Fruit fly (Drosophila melanogaster) whole organism, embryonic: Measurements from ENCODE around the gene CheA75a.

Source experiments
- Blimp-1 ChIP-seq: fragments of 200-800 bp; sonication (Bioruptor generic); optimal IDR thresholded peaks from 3 replicates; lab custom pipeline; 2018; ENCODE audit warnings: missing biosample characterization, missing genetic modification characterization, mild to moderate bottlenecking, moderate library complexity, missing genetic modification reagents
- CG10209 ChIP-seq: fragments of 200-800 bp; sonication (Bioruptor generic); optimal IDR thresholded peaks from 3 replicates; lab custom pipeline; 2017; ENCODE audit warnings: missing biosample characterization, mild to moderate bottlenecking, missing genetic modification characterization, missing genetic modification reagents
- CG1024 ChIP-seq: fragments of 200-800 bp; sonication (Bioruptor generic); IDR thresholded peaks from 2 replicates; pipeline ENCODE4 v1.3.6; 2022; ENCODE audit warnings: missing biosample characterization, missing genetic modification characterization
- CG11696 ChIP-seq: fragments of 200-800 bp; sonication (Bioruptor generic); IDR thresholded peaks from 2 replicates; pipeline ENCODE4 v1.3.6; 2022; ENCODE audit warnings: missing biosample characterization, missing genetic modification characterization
- CG14441 ChIP-seq: fragments of 200-800 bp; sonication (Bioruptor generic); IDR thresholded peaks from 2 replicates; pipeline ENCODE4 v1.3.6; 2022; ENCODE audit warnings: missing biosample characterization, missing genetic modification characterization
- CG1602 ChIP-seq: fragments of 200-800 bp; sonication (Bioruptor generic); optimal IDR thresholded peaks from 3 replicates; lab custom pipeline; 2016; ENCODE audit warnings: missing biosample characterization, missing genetic modification characterization
- CG17802 ChIP-seq: fragments of 200-800 bp; sonication (Bioruptor generic); optimal IDR thresholded peaks from 2 replicates; lab custom pipeline; 2018; ENCODE audit warnings: missing biosample characterization, mild to moderate bottlenecking, missing genetic modification characterization, moderate library complexity
- CG2712 ChIP-seq: fragments of 200-800 bp; optimal IDR thresholded peaks from 3 replicates; lab custom pipeline; 2019; ENCODE audit warnings: missing biosample characterization, mild to moderate bottlenecking, missing genetic modification characterization, moderate library complexity
- CG3995 ChIP-seq: fragments of 200-800 bp; sonication (Bioruptor generic); optimal IDR thresholded peaks from 3 replicates; lab custom pipeline; 2016; ENCODE audit warnings: missing biosample characterization, missing genetic modification characterization
- CG4424 ChIP-seq: fragments of 200-800 bp; sonication (Bioruptor generic); optimal IDR thresholded peaks from 3 replicates; lab custom pipeline; 2016; ENCODE audit warnings: missing biosample characterization, missing genetic modification characterization
- CG5245 ChIP-seq: fragments of 200-800 bp; sonication (Bioruptor generic); optimal IDR thresholded peaks from 3 replicates; lab custom pipeline; 2016; ENCODE audit warnings: missing biosample characterization, missing genetic modification characterization
- CG6254 ChIP-seq: fragments of 200-800 bp; sonication (Bioruptor generic); optimal IDR thresholded peaks from 3 replicates; lab custom pipeline; 2017; ENCODE audit warnings: mild to moderate bottlenecking, missing biosample characterization, missing genetic modification reagents, missing genetic modification characterization
- CG8944 ChIP-seq: fragments of 200-800 bp; sonication (Bioruptor generic); optimal IDR thresholded peaks from 3 replicates; lab custom pipeline; 2016; ENCODE audit warnings: missing biosample characterization, missing genetic modification characterization
- Ets65A ChIP-seq: fragments of 200-800 bp; sonication (Bioruptor generic); peaks from one replicate; lab custom pipeline; 2016; ENCODE audit warnings: missing biosample characterization, missing genetic modification characterization
- Fer2 ChIP-seq: fragments of 200-800 bp; sonication (Bioruptor generic); optimal IDR thresholded peaks from 2 replicates; lab custom pipeline; 2018; ENCODE audit warnings: missing biosample characterization, mild to moderate bottlenecking, missing genetic modification characterization, moderate library complexity
- HmgZ ChIP-seq: fragments of 200-800 bp; sonication (Bioruptor generic); optimal IDR thresholded peaks from 2 replicates; lab custom pipeline; 2018; ENCODE audit warnings: missing biosample characterization, mild to moderate bottlenecking, missing genetic modification characterization
- Jarid2 ChIP-seq: fragments of 200-800 bp; sonication (Bioruptor generic); optimal IDR thresholded peaks from 3 replicates; lab custom pipeline; 2017; ENCODE audit warnings: mild to moderate bottlenecking, missing biosample characterization, missing genetic modification reagents, missing genetic modification characterization
- Myb ChIP-seq: fragments of 200-800 bp; sonication (Bioruptor generic); optimal IDR thresholded peaks from 2 replicates; lab custom pipeline; 2016; ENCODE audit warnings: missing biosample characterization, missing genetic modification characterization
- NC2β ChIP-seq: fragments of 200-800 bp; sonication (Bioruptor generic); optimal IDR thresholded peaks from 2 replicates; lab custom pipeline; 2016; ENCODE audit warnings: missing biosample characterization, missing genetic modification characterization
- Neu2 ChIP-seq: fragments of 200-800 bp; sonication (Bioruptor generic); optimal IDR thresholded peaks from 3 replicates; lab custom pipeline; 2016; ENCODE audit warnings: missing biosample characterization, missing genetic modification characterization, borderline replicate concordance
- Nf-YA ChIP-seq: fragments of 200-800 bp; sonication (Bioruptor generic); IDR thresholded peaks from 2 replicates; pipeline ENCODE4 v1.3.6; 2022; ENCODE audit warnings: missing biosample characterization, missing genetic modification characterization
- NfI ChIP-seq: fragments of 200-800 bp; sonication (Bioruptor generic); optimal IDR thresholded peaks from 3 replicates; lab custom pipeline; 2018; ENCODE audit warnings: missing biosample characterization, mild to moderate bottlenecking, missing genetic modification characterization, moderate library complexity
- PHDP ChIP-seq: fragments of 200-800 bp; sonication (Bioruptor generic); optimal IDR thresholded peaks from 3 replicates; lab custom pipeline; 2018; ENCODE audit warnings: missing biosample characterization, mild to moderate bottlenecking, missing genetic modification characterization, moderate library complexity
- Scr ChIP-seq: fragments of 200-800 bp; sonication (Bioruptor generic); IDR thresholded peaks from 2 replicates; pipeline ENCODE4 v1.3.6; 2022; ENCODE audit warnings: missing biosample characterization, missing genetic modification characterization; ENCODE audit not compliant: partially characterized antibody
- Side ChIP-seq: fragments of 200-800 bp; sonication (Bioruptor generic); optimal IDR thresholded peaks from 2 replicates; lab custom pipeline; 2016; ENCODE audit warnings: missing biosample characterization, missing genetic modification characterization
- Xbp1 ChIP-seq: fragments of 200-800 bp; sonication (Bioruptor generic); optimal IDR thresholded peaks from 3 replicates; lab custom pipeline; 2016; ENCODE audit warnings: missing biosample characterization, mild to moderate bottlenecking, missing genetic modification characterization
- Xrp1 ChIP-seq: fragments of 200-800 bp; sonication (Bioruptor generic); IDR thresholded peaks from 2 replicates; pipeline ENCODE4 v1.3.6; 2022; ENCODE audit warnings: missing biosample characterization, missing genetic modification characterization
- ase ChIP-seq: fragments of 200-800 bp; sonication (Bioruptor generic); IDR thresholded peaks from 3 replicates; pipeline ENCODE4 v1.3.6; 2022; ENCODE audit warnings: missing biosample characterization, missing genetic modification characterization
- fu2 ChIP-seq: fragments of 200-800 bp; sonication (Bioruptor generic); optimal IDR thresholded peaks from 2 replicates; lab custom pipeline; 2016; ENCODE audit warnings: missing biosample characterization, missing genetic modification characterization
- gem ChIP-seq: fragments of 200-800 bp; sonication (Bioruptor generic); optimal IDR thresholded peaks from 2 replicates; lab custom pipeline; 2019; ENCODE audit warnings: missing biosample characterization, mild to moderate bottlenecking, missing genetic modification characterization, moderate library complexity
- grau ChIP-seq: fragments of 200-800 bp; optimal IDR thresholded peaks from 3 replicates; lab custom pipeline; 2019; ENCODE audit warnings: missing biosample characterization, mild to moderate bottlenecking, missing genetic modification characterization, moderate library complexity
- grn ChIP-seq: fragments of 200-800 bp; sonication (Bioruptor generic); optimal IDR thresholded peaks from 3 replicates; lab custom pipeline; 2017; ENCODE audit warnings: missing biosample characterization, missing genetic modification characterization
- gro ChIP-seq: fragments of 200-800 bp; sonication (Bioruptor generic); optimal IDR thresholded peaks from 2 replicates; lab custom pipeline; 2016; ENCODE audit warnings: missing biosample characterization, missing genetic modification characterization
- h ChIP-seq: fragments of >200 bp; optimal IDR thresholded peaks from 2 replicates; lab custom pipeline; 2017
- kay ChIP-seq: fragments of 200-800 bp; sonication (Bioruptor generic); optimal IDR thresholded peaks from 2 replicates; lab custom pipeline; 2016; ENCODE audit warnings: missing biosample characterization, missing genetic modification characterization
- kni ChIP-seq: fragments of 200-800 bp; sonication (Bioruptor generic); optimal IDR thresholded peaks from 3 replicates; lab custom pipeline; 2017; ENCODE audit warnings: mild to moderate bottlenecking, missing biosample characterization, missing genetic modification reagents, missing genetic modification characterization
- lov ChIP-seq, 2 experiments: fragments of 200-800 bp in 1 of 2; fragments of >200 bp in 1 of 2; sonication (Bioruptor generic) in 1 of 2; IDR thresholded peaks in 1 of 2; optimal IDR thresholded peaks in 1 of 2; 2 replicates in 1 of 2; 3 replicates in 1 of 2; pipeline versions ENCODE4 v1.3.6 to Lab custom; 2017 to 2022; ENCODE audit warnings: missing biosample characterization in 1 of 2, missing genetic modification characterization in 1 of 2
- pan ChIP-seq, 4 experiments: fragments of >200 bp in 3 of 4; fragments of 200-800 bp in 1 of 4; sonication (Bioruptor generic) in 1 of 4; optimal IDR thresholded peaks in 3 of 4; IDR thresholded peaks in 1 of 4; 2 replicates each; pipeline versions ENCODE4 v1.3.6 to Lab custom; 2017 to 2022; ENCODE audit warnings: missing biosample characterization in 2 of 4, missing genetic modification characterization in 2 of 4, mixed read lengths in 1 of 4
- pho ChIP-seq: fragments of 200-800 bp; sonication (Bioruptor generic); optimal IDR thresholded peaks from 2 replicates; lab custom pipeline; 2016; ENCODE audit warnings: missing biosample characterization, missing genetic modification characterization
- phol ChIP-seq: fragments of 200-800 bp; sonication (Bioruptor generic); optimal IDR thresholded peaks from 3 replicates; lab custom pipeline; 2018; ENCODE audit warnings: missing biosample characterization, mild to moderate bottlenecking, missing genetic modification characterization, moderate library complexity
- pita ChIP-seq: fragments of 200-800 bp; sonication (Bioruptor generic); optimal IDR thresholded peaks from 2 replicates; lab custom pipeline; 2017; ENCODE audit warnings: missing biosample characterization, mild to moderate bottlenecking, missing genetic modification characterization
- salm ChIP-seq: fragments of 200-800 bp; sonication (Bioruptor generic); optimal IDR thresholded peaks from 2 replicates; lab custom pipeline; 2018; ENCODE audit warnings: missing biosample characterization, mild to moderate bottlenecking, missing genetic modification characterization
- sens ChIP-seq: fragments of 200-800 bp; sonication (Bioruptor generic); peaks from one replicate; lab custom pipeline; 2016; ENCODE audit warnings: missing biosample characterization, missing genetic modification characterization
- shn ChIP-seq: fragments of 200-800 bp; sonication (Bioruptor generic); optimal IDR thresholded peaks from 3 replicates; lab custom pipeline; 2016; ENCODE audit warnings: missing biosample characterization, missing genetic modification characterization
- sima ChIP-seq: fragments of 200-800 bp; sonication (Bioruptor generic); optimal IDR thresholded peaks from 2 replicates; lab custom pipeline; 2016; ENCODE audit warnings: missing biosample characterization, missing genetic modification characterization
- slou ChIP-seq: fragments of 200-800 bp; sonication (Bioruptor generic); optimal IDR thresholded peaks from 3 replicates; lab custom pipeline; 2016; ENCODE audit warnings: missing biosample characterization, missing genetic modification characterization
- sna ChIP-seq: fragments of 200-800 bp; sonication (Bioruptor generic); IDR thresholded peaks from 2 replicates; pipeline ENCODE4 v1.3.6; 2022; ENCODE audit warnings: missing biosample characterization, missing genetic modification characterization; ENCODE audit not compliant: partially characterized antibody
- tll ChIP-seq, 2 experiments: fragments of 200-800 bp in 1 of 2; fragments of >200 bp in 1 of 2; sonication (Bioruptor generic) in 1 of 2; optimal IDR thresholded peaks; 2 replicates each; lab custom pipeline; 2017 to 2019; ENCODE audit warnings: missing biosample characterization in 2 of 2, missing genetic modification characterization in 2 of 2, mild to moderate bottlenecking in 1 of 2, moderate library complexity in 1 of 2
- wek ChIP-seq: fragments of 200-800 bp; sonication (Bioruptor generic); optimal IDR thresholded peaks from 3 replicates; lab custom pipeline; 2018; ENCODE audit warnings: missing biosample characterization, mild to moderate bottlenecking, missing genetic modification characterization, moderate library complexity
- zen2 ChIP-seq: fragments of 200-800 bp; sonication (Bioruptor generic); IDR thresholded peaks from 3 replicates; pipeline ENCODE4 v1.3.6; 2022; ENCODE audit warnings: missing biosample characterization, missing genetic modification characterization; ENCODE audit not compliant: partially characterized antibody

Gene CheA75a

DNA sequence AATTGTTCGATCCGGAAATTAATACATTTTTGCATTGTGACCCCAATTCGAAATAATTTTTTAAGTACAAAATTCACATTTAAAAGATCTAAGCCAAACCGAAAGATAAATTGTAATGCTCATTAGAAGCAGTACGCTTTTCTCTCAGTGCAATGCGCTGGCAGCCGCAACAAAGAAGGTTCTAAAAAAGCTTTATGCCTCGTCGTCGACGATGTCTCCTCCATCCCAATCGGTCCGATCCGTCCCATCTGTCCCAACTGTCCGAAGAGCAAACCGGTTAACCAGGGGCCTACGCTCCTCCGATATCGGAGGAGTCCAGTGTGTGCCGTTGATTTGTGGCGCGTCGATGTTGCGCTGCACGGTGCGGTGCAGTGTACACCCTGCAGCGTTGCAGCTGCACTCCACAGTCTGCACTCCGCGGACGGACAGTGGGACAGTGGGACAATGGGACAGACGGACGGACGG is 11.5 kb upstream of the CheA75a start (continued):
- no peak for TF ChIP-seq pan (optimal IDR thresholded peaks at IDR 0.05; lab: Kevin White, UChicago)
- TF ChIP-seq pan (GFP tag; optimal IDR thresholded peaks at IDR 0.05 in 1 of 2, IDR thresholded peaks at IDR 0.05 in 1 of 2), result no peak
- no peak for TF ChIP-seq sna (GFP tag; lab: Robert Waterston, UW)
- TF ChIP-seq CG1602 (GFP tag; lab: Kevin White, UChicago), result no peak
- TF ChIP-seq Xrp1, result peak; percentile 26; the same call in 1 of the 2 replicates
- no peak for TF ChIP-seq salm (tag; lab: Kevin White, UChicago)
- no peak for TF ChIP-seq CG5245 (GFP tag; lab: Kevin White, UChicago)
- no peak for TF ChIP-seq shn (GFP tag; lab: Kevin White, UChicago)
- TF ChIP-seq CG8944 (GFP tag; lab: Kevin White, UChicago), result no peak
- TF ChIP-seq Side (GFP tag; lab: Kevin White, UChicago), result no peak
- no peak for TF ChIP-seq Fer2 (tag; lab: Kevin White, UChicago)
- no peak for TF ChIP-seq HmgZ
- no peak for TF ChIP-seq Jarid2 (GFP tag; lab: Kevin White, UChicago)
- no peak for TF ChIP-seq wek
- TF ChIP-seq tll (GFP tag; optimal IDR thresholded peaks at IDR 0.05; lab: Kevin White, UChicago), result no peak
- TF ChIP-seq Xbp1 (GFP tag; lab: Kevin White, UChicago), result no peak
- no peak for TF ChIP-seq sima (GFP tag; lab: Kevin White, UChicago)
- TF ChIP-seq gro (GFP tag; lab: Kevin White, UChicago), result no peak
- peak; percentile 23 for TF ChIP-seq CG2712 (tag; lab: Kevin White, UChicago)
- TF ChIP-seq grau, result peak; percentile 56
- peak; percentile 71 for TF ChIP-seq sens (GFP tag; lab: Kevin White, UChicago)
- TF ChIP-seq NfI (GFP tag; lab: Kevin White, UChicago), result no peak
- TF ChIP-seq ase (GFP tag; lab: Robert Waterston, UW), result no peak
- TF ChIP-seq pita (GFP tag; lab: Kevin White, UChicago), result no peak
- TF ChIP-seq Blimp-1, result no peak
- no peak for TF ChIP-seq PHDP (tag; lab: Kevin White, UChicago)
- peak; percentile 61 for TF ChIP-seq kni (GFP tag; lab: Kevin White, UChicago)
- TF ChIP-seq CG4424 (GFP tag; lab: Kevin White, UChicago), result peak; percentile 14
- TF ChIP-seq CG14441 (GFP tag; lab: Robert Waterston, UW), result no peak
- TF ChIP-seq CG3995, result no peak
- no peak for TF ChIP-seq slou
- TF ChIP-seq Scr (GFP tag; lab: Robert Waterston, UW), result no peak
- TF ChIP-seq pho, result no peak
- TF ChIP-seq kay (GFP tag; lab: Kevin White, UChicago), result no peak
- TF ChIP-seq CG17802 (tag; lab: Kevin White, UChicago), result no peak
- no peak for TF ChIP-seq CG10209 (GFP tag; lab: Kevin White, UChicago)
- no peak for TF ChIP-seq grn (GFP tag; lab: Kevin White, UChicago)
- peak; percentile 80 for TF ChIP-seq Ets65A
- no peak for TF ChIP-seq Myb (GFP tag; lab: Kevin White, UChicago)
- no peak for TF ChIP-seq Nf-YA (GFP tag; lab: Robert Waterston, UW)
- no peak for TF ChIP-seq CG1024 (GFP tag; lab: Robert Waterston, UW)
- TF ChIP-seq lov (optimal IDR thresholded peaks at IDR 0.05; lab: Kevin White, UChicago), result no peak
- no peak for TF ChIP-seq lov (GFP tag; IDR thresholded peaks at IDR 0.05; lab: Robert Waterston, UW)
- TF ChIP-seq fu2 (GFP tag; lab: Kevin White, UChicago), result no peak
- TF ChIP-seq NC2β (GFP tag; lab: Kevin White, UChicago), result no peak
- no peak for TF ChIP-seq Neu2 (GFP tag; lab: Kevin White, UChicago)
- TF ChIP-seq CG11696 (GFP tag; lab: Robert Waterston, UW), result no peak
- peak; percentile 30 for TF ChIP-seq phol (tag; lab: Kevin White, UChicago)
- peak; percentile 98 for TF ChIP-seq CG6254 (GFP tag; lab: Kevin White, UChicago)
- no peak for TF ChIP-seq zen2
- no peak for TF ChIP-seq h (lab: Kevin White, UChicago)
- peak; percentile 32 for TF ChIP-seq gem (tag; lab: Kevin White, UChicago)
